Fruit fly (Drosophila melanogaster): ENCODE results near the gene lmgA.

Gene lmgA

dm6 chr2L:8528318-8528717, at the start of gene lmgA, which contains the start of gene lmgB (continued):
- no peak for TF ChIP-seq Neu2 (GFP tag; optimal IDR thresholded peaks at IDR 0.05; ENCODE audit: borderline replicate concordance)
- no peak for TF ChIP-seq da (GFP tag; optimal IDR thresholded peaks at IDR 0.05)
- no peak for TF ChIP-seq D (optimal IDR thresholded peaks at IDR 0.05)
- TF ChIP-seq D (GFP tag; optimal IDR thresholded peaks at IDR 0.05): no peak
- TF ChIP-seq CG10431 (GFP tag; optimal IDR thresholded peaks at IDR 0.05): no peak
- peak; percentile 44 for TF ChIP-seq Lhr (GFP tag; optimal IDR thresholded peaks at IDR 0.05)
- TF ChIP-seq bab2 (GFP tag; optimal IDR thresholded peaks at IDR 0.05): no peak
- no peak for TF ChIP-seq dm (GFP tag; optimal IDR thresholded peaks at IDR 0.05)
- TF ChIP-seq CG13123 (GFP tag; optimal IDR thresholded peaks at IDR 0.05): peak; percentile 33
- no peak for TF ChIP-seq ab (GFP tag; optimal IDR thresholded peaks at IDR 0.05)
- no peak for TF ChIP-seq wek (GFP tag; optimal IDR thresholded peaks at IDR 0.05)
- TF ChIP-seq exex (tag; optimal IDR thresholded peaks at IDR 0.05): no peak
- TF ChIP-seq CG4707 (GFP tag; optimal IDR thresholded peaks at IDR 0.05): no peak
- TF ChIP-seq bigmax (GFP tag; optimal IDR thresholded peaks at IDR 0.05): no peak
- no peak for TF ChIP-seq Doc2 (GFP tag; IDR thresholded peaks at IDR 0.05)
- TF ChIP-seq sens (GFP tag): peak; percentile 22
- peak; percentile 11 for TF ChIP-seq Myb (GFP tag; optimal IDR thresholded peaks at IDR 0.05)
- TF ChIP-seq ac (GFP tag; optimal IDR thresholded peaks at IDR 0.05): no peak
- no peak for TF ChIP-seq CG13894 (tag; optimal IDR thresholded peaks at IDR 0.05)
- TF ChIP-seq trh (GFP tag; optimal IDR thresholded peaks at IDR 0.05): peak; percentile 20
- TF ChIP-seq salm (tag; optimal IDR thresholded peaks at IDR 0.05): no peak
- TF ChIP-seq usp (GFP tag; optimal IDR thresholded peaks at IDR 0.05): no peak
- no peak for TF ChIP-seq Hmx (GFP tag; optimal IDR thresholded peaks at IDR 0.05)
- no peak for TF ChIP-seq jing (GFP tag; optimal IDR thresholded peaks at IDR 0.05)
- peak; percentile 11 for TF ChIP-seq CG30020 (tag; optimal IDR thresholded peaks at IDR 0.05)
- peak; percentile 69 for TF ChIP-seq nmo (GFP tag; optimal IDR thresholded peaks at IDR 0.05)
- peak; percentile 89 for TF ChIP-seq knrl (GFP tag; IDR thresholded peaks at IDR 0.05; ENCODE audit: partially characterized antibody)
- TF ChIP-seq CG15269 (tag; optimal IDR thresholded peaks at IDR 0.05): peak; percentile 36
- no peak for TF ChIP-seq CG7357 (GFP tag; IDR thresholded peaks at IDR 0.05)
- TF ChIP-seq insv (GFP tag; optimal IDR thresholded peaks at IDR 0.05): no peak
- TF ChIP-seq crp (GFP tag; optimal IDR thresholded peaks at IDR 0.05): peak in 1 of 2 experiments; percentile 48
- TF ChIP-seq twi (tag; optimal IDR thresholded peaks at IDR 0.05): peak; percentile 3
- TF ChIP-seq CG17385 (GFP tag; optimal IDR thresholded peaks at IDR 0.05): no peak
- no peak for TF ChIP-seq CG1529 (GFP tag; optimal IDR thresholded peaks at IDR 0.05)
- TF ChIP-seq org-1 (GFP tag; optimal IDR thresholded peaks at IDR 0.05): no peak
- TF ChIP-seq CG8765 (GFP tag; IDR thresholded peaks at IDR 0.05): no peak
- peak; percentile 28 for TF ChIP-seq CG18262 (tag; optimal IDR thresholded peaks at IDR 0.05)
- TF ChIP-seq CG15514 (GFP tag; optimal IDR thresholded peaks at IDR 0.05): peak; percentile 56
- TF ChIP-seq amos (GFP tag; IDR thresholded peaks at IDR 0.05; ENCODE audit: partially characterized antibody): peak; percentile 85; the same call in 1 of the 2 replicates
- peak; percentile 36; the same call in 1 of the 3 replicates for TF ChIP-seq ci (GFP tag; IDR thresholded peaks at IDR 0.05)
- TF ChIP-seq Dref (GFP tag; IDR thresholded peaks at IDR 0.05): peak; percentile 97
- TF ChIP-seq CG3838 (GFP tag; optimal IDR thresholded peaks at IDR 0.05): no peak
- TF ChIP-seq CG13775 (GFP tag; optimal IDR thresholded peaks at IDR 0.05): peak; percentile 40
- no peak for TF ChIP-seq gce (GFP tag; IDR thresholded peaks at IDR 0.05)
- TF ChIP-seq pnt (GFP tag; optimal IDR thresholded peaks at IDR 0.05): no peak
- TF ChIP-seq Side (GFP tag; optimal IDR thresholded peaks at IDR 0.05): no peak
- no peak for TF ChIP-seq pho (GFP tag; optimal IDR thresholded peaks at IDR 0.05)
- TF ChIP-seq CG6854 (GFP tag; optimal IDR thresholded peaks at IDR 0.05): no peak
- no peak for TF ChIP-seq Nf-YC (tag; optimal IDR thresholded peaks at IDR 0.05)
- TF ChIP-seq CG10274 (GFP tag; optimal IDR thresholded peaks at IDR 0.05): no peak
- TF ChIP-seq CG43689 (GFP tag; IDR thresholded peaks at IDR 0.05): no peak
- TF ChIP-seq CG3281 (GFP tag; optimal IDR thresholded peaks at IDR 0.05): no peak
